Worm (Caenorhabditis elegans): ENCODE data around the gene K11D12.11.
A peak's percentile ranks its signal among the peaks of the same experiment; 100 is the strongest.

K11D12.11 gene

DNA sequence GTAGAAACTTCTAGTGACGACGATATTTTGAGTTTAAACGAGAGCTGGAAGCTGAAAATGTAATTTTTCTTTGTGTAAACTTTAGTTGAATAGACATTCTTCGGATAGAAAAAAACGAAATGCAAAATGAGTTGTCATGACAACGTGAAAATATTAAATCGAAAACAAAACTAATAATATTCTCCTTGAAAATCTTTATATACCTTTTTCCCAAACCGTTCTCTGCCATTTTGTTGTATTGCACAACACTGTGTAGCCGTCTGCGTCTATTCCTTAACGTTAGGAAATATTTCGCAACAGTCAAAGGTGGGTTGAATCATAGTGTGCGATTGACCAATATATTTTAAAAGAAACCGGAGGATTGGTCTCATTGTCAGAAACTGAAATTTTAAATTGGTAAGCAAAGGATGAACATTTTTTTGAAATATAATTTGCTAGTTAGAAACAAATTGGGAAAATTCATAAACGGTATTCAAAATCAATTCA is 41.5 kb upstream of the K11D12.11 start, which contains the start of gene Y58A7A.3 (continued):
- no peak for TF ChIP-seq fkh-8 (tag; optimal IDR thresholded peaks at IDR 0.05)
- no peak for TF ChIP-seq sptf-1 (tag; optimal IDR thresholded peaks at IDR 0.05)
- no peak for TF ChIP-seq alr-1 (tag; optimal IDR thresholded peaks at IDR 0.05; ENCODE audit: borderline replicate concordance)
- TF ChIP-seq nhr-28 (tag; optimal IDR thresholded peaks at IDR 0.05) = no peak
- no peak for TF ChIP-seq unc-30 (tag; optimal IDR thresholded peaks at IDR 0.05)
- TF ChIP-seq unc-98 (GFP tag; IDR thresholded peaks at IDR 0.05) = no peak
- peak; percentile 61 for TF ChIP-seq nhr-237 (tag; optimal IDR thresholded peaks at IDR 0.05)
- TF ChIP-seq nhr-77 (tag; optimal IDR thresholded peaks at IDR 0.05) = no peak
- no peak for TF ChIP-seq sup-37 (GFP tag; optimal IDR thresholded peaks at IDR 0.05)

- TF ChIP-seq blmp-1 (tag; optimal IDR thresholded peaks at IDR 0.05) (peak; percentile 79), tbx-2 (tag; optimal IDR thresholded peaks at IDR 0.05) (no peak), mab-9 (GFP tag; IDR thresholded peaks at IDR 0.05) (no peak), sox-4 (tag; optimal IDR thresholded peaks at IDR 0.05) (no peak), pqm-1 (tag; optimal IDR thresholded peaks at IDR 0.05) (no peak), fkh-10 (GFP tag; optimal IDR thresholded peaks at IDR 0.05) (no peak), unc-98 (GFP tag; IDR thresholded peaks at IDR 0.05) (no peak), nhr-85 (tag) (peak; percentile 4), snpc-4 (tag; optimal IDR thresholded peaks at IDR 0.05) (no peak), unc-86 (tag; optimal IDR thresholded peaks at IDR 0.05) (no peak), nhr-76 (tag; optimal IDR thresholded peaks at IDR 0.05) (no peak)
Observed at ce11 chrV:5072082-5072481, 32.7 kb upstream of the K11D12.11 start, which contains the start of gene Y58A7A.2. Gene Y58A7A.2 (minus strand): TSS chrV:5072182.

ce11 chrV:5069440-5069839 is 30.0 kb upstream of the K11D12.11 start, which contains the start of gene Y58A7A.1:
Gene Y58A7A.1 (minus strand): TSS chrV:5069540.
- TF ChIP-seq C04F5.9 (tag; optimal IDR thresholded peaks at IDR 0.05) (no peak), ceh-63 (GFP tag; optimal IDR thresholded peaks at IDR 0.05) (no peak), snpc-4 (tag; optimal IDR thresholded peaks at IDR 0.05) (no peak), dsc-1 (tag; optimal IDR thresholded peaks at IDR 0.05) (no peak), hpl-2 (GFP tag; optimal IDR thresholded peaks at IDR 0.05) (no peak), nhr-12 (tag; optimal IDR thresholded peaks at IDR 0.05) (no peak), zag-1 (tag; optimal IDR thresholded peaks at IDR 0.05) (no peak), efl-1 (optimal IDR thresholded peaks at IDR 0.05) (no peak), efl-1 (GFP tag; optimal IDR thresholded peaks at IDR 0.05 in 1 of 2) (no peak), mdl-1 (tag; optimal IDR thresholded peaks at IDR 0.05) (no peak)

ce11 chrV:5067390-5067789 is 28.0 kb upstream of the K11D12.11 start:
- TF ChIP-seq elt-2 (tag; optimal IDR thresholded peaks at IDR 0.05) (peak; percentile 85), efl-3 (GFP tag; optimal IDR thresholded peaks at IDR 0.05) (no peak), lin-14 (GFP tag; optimal IDR thresholded peaks at IDR 0.05) (no peak), fkh-4 (tag; optimal IDR thresholded peaks at IDR 0.05; ENCODE audit: borderline replicate concordance) (no peak), pqm-1 (tag; optimal IDR thresholded peaks at IDR 0.05) (peak; percentile 51), zag-1 (tag; optimal IDR thresholded peaks at IDR 0.05) (no peak), egl-27 (tag; optimal IDR thresholded peaks at IDR 0.05) (no peak), tbx-2 (tag; optimal IDR thresholded peaks at IDR 0.05) (no peak)

DNA sequence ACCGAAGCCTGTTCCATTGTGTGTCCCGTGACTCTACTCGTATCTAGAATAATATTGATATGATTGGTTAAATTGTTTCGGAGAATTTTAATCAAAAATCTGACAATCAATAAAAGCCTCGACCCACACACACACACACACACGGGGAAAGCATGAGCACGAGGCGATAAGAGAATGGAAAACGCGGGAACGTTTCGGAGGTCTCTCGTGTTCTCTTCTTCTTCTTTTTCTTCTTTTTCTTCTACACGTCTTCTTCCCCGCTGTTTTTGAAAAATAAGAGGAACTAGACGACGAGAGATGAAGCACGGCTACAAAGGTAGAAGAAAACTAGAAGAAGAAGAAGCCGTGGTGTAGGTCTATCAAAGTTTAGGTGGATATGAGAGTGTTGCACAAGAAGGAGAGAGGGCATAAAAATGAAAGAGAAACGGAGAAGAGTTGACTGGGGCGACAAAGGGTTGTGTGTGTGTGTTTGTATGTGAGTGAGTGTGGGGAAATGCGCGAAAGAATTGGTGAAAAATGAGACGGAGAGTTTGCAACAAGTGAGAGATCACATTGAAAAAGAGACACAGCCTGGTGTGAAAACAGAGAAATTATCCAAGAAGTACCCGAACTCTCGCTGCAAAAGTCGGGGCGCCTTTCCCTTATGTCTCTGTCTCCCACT is 25.5 kb upstream of the K11D12.11 start, which contains the start of gene mlk-1:
Gene mlk-1, minus strand, starts transcription at position 51 of the 661 bp plus-strand sequence.
- TF ChIP-seq nhr-76 (tag; optimal IDR thresholded peaks at IDR 0.05) (no peak), nhr-47 (tag; optimal IDR thresholded peaks at IDR 0.05) (peak; percentile 62), nhr-19 (GFP tag; conservative IDR thresholded peaks at IDR 0.05) (no peak; the same call in 1 of the 2 replicates), lin-13 (GFP tag; optimal IDR thresholded peaks at IDR 0.05) (peak; percentile 8), nhr-11 (tag; optimal IDR thresholded peaks at IDR 0.05) (no peak), alr-1 (tag; optimal IDR thresholded peaks at IDR 0.05; ENCODE audit: borderline replicate concordance) (no peak), dsc-1 (tag; optimal IDR thresholded peaks at IDR 0.05) (peak; percentile 15), nhr-20 (tag; optimal IDR thresholded peaks at IDR 0.05) (peak; percentile 44), lsy-2 (tag; optimal IDR thresholded peaks at IDR 0.05) (peak; percentile 39 to 75), ces-1 (GFP tag; optimal IDR thresholded peaks at IDR 0.05) (no peak), C16A3.4 (tag; optimal IDR thresholded peaks at IDR 0.05) (peak; percentile 50), snu-23 (GFP tag; optimal IDR thresholded peaks at IDR 0.05) (peak; percentile 73), swsn-7 (tag; optimal IDR thresholded peaks at IDR 0.05) (peak; percentile 70), fkh-8 (tag; optimal IDR thresholded peaks at IDR 0.05) (peak; percentile 79), aha-1 (tag; optimal IDR thresholded peaks at IDR 0.05) (no peak), snpc-4 (tag; optimal IDR thresholded peaks at IDR 0.05) (peak; percentile 38), mef-2 (tag; optimal IDR thresholded peaks at IDR 0.05) (peak; percentile 24), nhr-84 (tag; optimal IDR thresholded peaks at IDR 0.05) (no peak), sup-37 (GFP tag; optimal IDR thresholded peaks at IDR 0.05) (no peak)
